Worm (Caenorhabditis elegans) whole organism, young adult: ENCODE results near the gene gpd-4.

Experiments used
- B0035.1 ChIP-seq: sonication (generic microtip); optimal IDR thresholded peaks from 2 replicates; lab custom pipeline; 2016; ENCODE audit warnings: missing genetic modification characterization, mild to moderate bottlenecking, missing compliant biosample characterization, missing genotype, missing genetic modification reagents
- B0336.3 ChIP-seq: fragments of 200-800 bp; sonication (Bioruptor generic); IDR thresholded peaks from 2 replicates; pipeline ENCODE4 v1.3.6; 2022; ENCODE audit warnings: missing genetic modification characterization, missing compliant biosample characterization
- F33H1.4 ChIP-seq: fragments of 200-800 bp; sonication (Bioruptor generic); IDR thresholded peaks from 2 replicates; pipeline ENCODE4 v1.3.6; 2022; ENCODE audit warnings: missing genetic modification reagents, missing genetic modification characterization, missing compliant biosample characterization
- F39B2.1 ChIP-seq: fragments of 200-800 bp; sonication (Bioruptor generic); IDR thresholded peaks from 2 replicates; pipeline ENCODE4 v1.3.6; 2022; ENCODE audit warnings: missing genetic modification reagents, missing genetic modification characterization, missing compliant biosample characterization
- F55B11.4 ChIP-seq: sonication (generic microtip); optimal IDR thresholded peaks from 2 replicates; lab custom pipeline; 2016; ENCODE audit warnings: missing compliant biosample characterization, missing genetic modification characterization, borderline replicate concordance; ENCODE audit not compliant: insufficient read depth
- F57A8.1 ChIP-seq: fragments of 200-800 bp; sonication (Bioruptor generic); optimal IDR thresholded peaks from 2 replicates; lab custom pipeline; 2018; ENCODE audit warnings: mild to moderate bottlenecking, missing genetic modification characterization, moderate library complexity, missing compliant biosample characterization
- F57C9.4 ChIP-seq: sonication (generic microtip); optimal IDR thresholded peaks from 2 replicates; lab custom pipeline; 2017; ENCODE audit warnings: mild to moderate bottlenecking, missing genetic modification characterization, missing compliant biosample characterization
- K11D2.4 ChIP-seq: fragments of 200-800 bp; sonication (Bioruptor generic); IDR thresholded peaks from 2 replicates; pipeline ENCODE4 v1.3.6; 2022; ENCODE audit warnings: missing genetic modification reagents, missing genetic modification characterization, missing compliant biosample characterization
- T07F8.4 ChIP-seq: sonication (generic microtip); optimal IDR thresholded peaks from 2 replicates; lab custom pipeline; 2016; ENCODE audit warnings: mild to moderate bottlenecking, missing genetic modification characterization, moderate library complexity, missing compliant biosample characterization
- aptf-3 ChIP-seq: fragments of 200-800 bp; sonication (Bioruptor generic); IDR thresholded peaks from 2 replicates; pipeline ENCODE4 v1.3.6; 2022; ENCODE audit warnings: missing genetic modification characterization, missing compliant biosample characterization
- athp-1 ChIP-seq: sonication (generic microtip); optimal IDR thresholded peaks from 2 replicates; lab custom pipeline; 2017; ENCODE audit warnings: mild to moderate bottlenecking, missing genetic modification characterization, missing compliant biosample characterization
- attf-6 ChIP-seq: fragments of 200-800 bp; sonication (Bioruptor generic); IDR thresholded peaks from 2 replicates; pipeline ENCODE4 v1.3.6; 2022; ENCODE audit warnings: missing genetic modification reagents, missing genetic modification characterization, missing compliant biosample characterization
- bed-1 ChIP-seq: fragments of 200-800 bp; sonication (Bioruptor generic); IDR thresholded peaks from 2 replicates; pipeline ENCODE4 v1.3.6; 2022; ENCODE audit warnings: missing genetic modification reagents, missing genetic modification characterization, missing compliant biosample characterization
- cebp-1 ChIP-seq, 2 experiments: fragments of 200-800 bp in 1 of 2; sonication (Bioruptor generic) in 1 of 2; sonication (generic microtip) in 1 of 2; IDR thresholded peaks in 1 of 2; optimal IDR thresholded peaks in 1 of 2; 2 replicates each; pipeline versions ENCODE4 v1.3.6 to Lab custom; 2017 to 2022; ENCODE audit warnings: missing compliant biosample characterization in 2 of 2, missing genetic modification characterization in 2 of 2, mild to moderate bottlenecking in 1 of 2, missing genetic modification reagents in 1 of 2, moderate library complexity in 1 of 2
- ceh-100 ChIP-seq: fragments of 200-800 bp; sonication (Bioruptor generic); IDR thresholded peaks from 2 replicates; pipeline ENCODE4 v1.3.6; 2022; ENCODE audit warnings: missing genetic modification reagents, missing genetic modification characterization, missing compliant biosample characterization
- ceh-27 ChIP-seq: fragments of 200-800 bp; sonication (Bioruptor generic); optimal IDR thresholded peaks from 2 replicates; lab custom pipeline; 2018; ENCODE audit warnings: mild to moderate bottlenecking, missing genetic modification characterization, moderate library complexity, missing compliant biosample characterization
- ceh-58 ChIP-seq: fragments of 200-800 bp; sonication (Bioruptor generic); IDR thresholded peaks from 2 replicates; pipeline ENCODE4 v1.3.6; 2022; ENCODE audit warnings: missing genetic modification characterization, missing compliant biosample characterization
- ceh-91 ChIP-seq: fragments of 200-800 bp; sonication (Bioruptor generic); IDR thresholded peaks from 2 replicates; pipeline ENCODE4 v1.3.6; 2022; ENCODE audit warnings: missing genetic modification reagents, missing genetic modification characterization, missing compliant biosample characterization
- dpl-1 ChIP-seq: fragments of 150-350 bp; optimal IDR thresholded peaks from 2 replicates; lab custom pipeline; 2014; ENCODE audit warnings: missing biosample characterization, missing genetic modification reagents, missing genetic modification characterization
- ekl-4 ChIP-seq: fragments of 200-800 bp; sonication (Bioruptor generic); IDR thresholded peaks from 2 replicates; pipeline ENCODE4 v1.3.6; 2022; ENCODE audit warnings: missing genetic modification reagents, missing genetic modification characterization, missing compliant biosample characterization
- gei-17 ChIP-seq: fragments of 200-800 bp; sonication (Bioruptor generic); optimal IDR thresholded peaks from 2 replicates; lab custom pipeline; 2018; ENCODE audit warnings: mild to moderate bottlenecking, missing genetic modification characterization, missing compliant biosample characterization
- hlh-26 ChIP-seq: fragments of 200-800 bp; sonication (Bioruptor generic); conservative IDR thresholded peaks from 2 replicates; pipeline ENCODE4 v1.3.6; 2022; ENCODE audit warnings: missing genetic modification reagents, missing genetic modification characterization, missing compliant biosample characterization
- let-526 ChIP-seq: fragments of 200-800 bp; sonication (Bioruptor generic); IDR thresholded peaks from 2 replicates; pipeline ENCODE4 v1.3.6; 2022; ENCODE audit warnings: missing genetic modification reagents, missing genetic modification characterization, missing compliant biosample characterization
- lin-54 ChIP-seq: fragments of 200-800 bp; sonication (Bioruptor generic); optimal IDR thresholded peaks from 2 replicates; lab custom pipeline; 2018; ENCODE audit warnings: mild to moderate bottlenecking, missing genetic modification characterization, missing compliant biosample characterization
- madf-10 ChIP-seq: sonication (generic microtip); optimal IDR thresholded peaks from 2 replicates; lab custom pipeline; 2016; ENCODE audit warnings: mild to moderate bottlenecking, missing genetic modification characterization, missing compliant biosample characterization
- madf-8 ChIP-seq: fragments of 200-800 bp; sonication (Bioruptor generic); conservative IDR thresholded peaks from 2 replicates; pipeline ENCODE4 v1.3.6; 2022; ENCODE audit warnings: missing genetic modification reagents, missing genetic modification characterization, missing compliant biosample characterization
- mcd-1 ChIP-seq: fragments of 200-800 bp; sonication (Bioruptor generic); IDR thresholded peaks from 2 replicates; pipeline ENCODE4 v1.3.6; 2022; ENCODE audit warnings: missing genetic modification reagents, missing genetic modification characterization, missing compliant biosample characterization
- nfya-1 ChIP-seq: sonication (generic microtip); optimal IDR thresholded peaks from 2 replicates; lab custom pipeline; 2017; ENCODE audit warnings: antibody characterized with exemption, missing compliant biosample characterization, missing genetic modification characterization, borderline replicate concordance; ENCODE audit not compliant: insufficient read depth
- nhr-120 ChIP-seq: fragments of 200-800 bp; sonication (Bioruptor generic); IDR thresholded peaks from 2 replicates; pipeline ENCODE4 v1.3.6; 2022; ENCODE audit warnings: missing genetic modification characterization, missing compliant biosample characterization
- nhr-179 ChIP-seq: sonication (generic microtip); optimal IDR thresholded peaks from 2 replicates; lab custom pipeline; 2016; ENCODE audit warnings: mild to moderate bottlenecking, missing genetic modification characterization, missing compliant biosample characterization
- nhr-80 ChIP-seq: sonication (generic microtip); optimal IDR thresholded peaks from 2 replicates; lab custom pipeline; 2016; ENCODE audit warnings: missing genetic modification characterization, missing compliant biosample characterization
- nhr-90 ChIP-seq: sonication (generic microtip); optimal IDR thresholded peaks from 2 replicates; lab custom pipeline; 2016; ENCODE audit warnings: missing genotype, mild to moderate bottlenecking, missing genetic modification characterization, missing compliant biosample characterization
- pha-4 ChIP-seq: fragments of 150-350 bp; sonication (generic microtip); optimal IDR thresholded peaks from 2 replicates; lab custom pipeline; 2014; ENCODE audit warnings: missing biosample characterization, missing genetic modification reagents, missing genetic modification characterization
- rpc-1 ChIP-seq, 2 experiments: fragments of 150-350 bp in 1 of 2; sonication (generic microtip) in 1 of 2; optimal IDR thresholded peaks; 2 replicates each; lab custom pipeline; 2014 to 2018; ENCODE audit warnings: missing biosample characterization in 1 of 2, missing genetic modification characterization in 1 of 2, missing genetic modification reagents in 1 of 2, missing genotype in 1 of 2
- sdz-38 ChIP-seq: sonication (generic microtip); optimal IDR thresholded peaks from 2 replicates; lab custom pipeline; 2016; ENCODE audit warnings: missing genotype, missing genetic modification characterization, missing compliant biosample characterization
- tbp1 ChIP-seq: fragments of 200-800 bp; sonication (Bioruptor generic); optimal IDR thresholded peaks from 2 replicates; lab custom pipeline; 2018; ENCODE audit warnings: mild to moderate bottlenecking, missing genetic modification characterization, missing compliant biosample characterization
- xnd-1 ChIP-seq: sonication (generic microtip); optimal IDR thresholded peaks from 2 replicates; lab custom pipeline; 2016; ENCODE audit warnings: missing genotype, missing genetic modification reagents, missing genetic modification characterization, missing compliant biosample characterization
- ztf-26 ChIP-seq: sonication (generic microtip); optimal IDR thresholded peaks from 2 replicates; lab custom pipeline; 2017; ENCODE audit warnings: missing genetic modification characterization, missing compliant biosample characterization

Gene gpd-4

DNA sequence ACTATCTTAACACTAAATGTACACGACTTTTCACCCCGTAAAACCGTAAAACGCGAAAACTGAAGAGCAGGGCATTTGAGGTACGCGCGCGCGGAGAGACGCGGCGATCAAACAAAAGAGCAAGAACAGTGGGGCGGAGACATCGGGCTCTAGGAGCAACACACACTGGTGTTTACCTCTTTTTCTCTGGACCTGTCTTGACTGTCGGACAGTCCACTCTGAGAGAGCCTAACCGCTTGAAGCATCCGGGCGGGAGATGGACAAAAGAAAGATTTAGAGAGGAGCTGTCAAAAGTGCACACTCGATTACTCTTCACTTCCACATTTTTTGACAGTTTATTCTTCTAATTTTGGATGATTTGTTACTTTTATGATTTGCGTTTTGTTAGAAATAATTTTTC lies 34.3 kb upstream of the gpd-4 start:
- TF ChIP-seq nfya-1 (tag; lab: Kevin White, UChicago) (no peak), sdz-38 (tag; lab: Kevin White, UChicago) (no peak), aptf-3 (GFP tag; lab: Robert Waterston, UW) (no peak), K11D2.4 (GFP tag; lab: Robert Waterston, UW) (no peak)

DNA sequence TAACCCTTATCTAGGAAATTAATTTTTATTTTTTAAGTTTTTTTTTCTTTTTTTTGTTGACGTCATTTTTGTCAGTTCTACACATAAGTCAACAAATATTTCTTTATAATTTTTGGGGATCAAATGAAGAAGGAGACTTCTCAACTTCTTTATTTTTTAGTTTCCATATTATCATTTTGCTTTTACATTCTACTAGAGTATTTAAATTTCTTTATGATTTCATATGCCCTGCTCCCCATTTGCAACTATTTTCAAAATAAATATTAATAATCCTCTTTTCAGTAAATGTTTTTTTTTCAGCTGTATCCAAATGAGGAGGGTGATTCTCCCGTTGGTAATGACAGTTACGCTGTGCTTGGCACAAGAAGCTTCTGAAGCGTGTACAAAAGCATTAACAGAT lies 33.7 kb upstream of the gpd-4 start, which contains the start of gene phg-1:
Gene phg-1, plus strand, starts transcription at position 301 of the 400 bp plus-strand sequence.
- TF ChIP-seq ceh-91 (GFP tag; lab: Robert Waterston, UW): no peak
- no peak for TF ChIP-seq dpl-1 (GFP tag; lab: Kevin White, UChicago)
- TF ChIP-seq athp-1: no peak
- no peak for TF ChIP-seq let-526 (GFP tag; lab: Robert Waterston, UW)
- TF ChIP-seq F55B11.4 (tag; lab: Kevin White, UChicago): no peak
- TF ChIP-seq ceh-58 (GFP tag; lab: Robert Waterston, UW): no peak
- no peak for TF ChIP-seq rpc-1 (optimal IDR thresholded peaks at IDR 0.05; lab: Kevin White, UChicago)
- TF ChIP-seq rpc-1 (tag; optimal IDR thresholded peaks at IDR 0.05; lab: Kevin White, UChicago): no peak
- TF ChIP-seq madf-8 (GFP tag; lab: Robert Waterston, UW): no peak
- TF ChIP-seq madf-10 (tag; lab: Kevin White, UChicago): no peak
- no peak for TF ChIP-seq F57C9.4 (tag; lab: Kevin White, UChicago)
- no peak for TF ChIP-seq cebp-1 (GFP tag; IDR thresholded peaks at IDR 0.05; lab: Robert Waterston, UW)
- no peak for TF ChIP-seq cebp-1 (tag; optimal IDR thresholded peaks at IDR 0.05; lab: Kevin White, UChicago)
- TF ChIP-seq lin-54 (GFP tag; lab: Kevin White, UChicago): no peak
- TF ChIP-seq tbp1: no peak
- no peak for TF ChIP-seq ceh-27 (GFP tag; lab: Kevin White, UChicago)
- TF ChIP-seq F57A8.1 (GFP tag; lab: Kevin White, UChicago): no peak
- TF ChIP-seq B0035.1 (tag; lab: Kevin White, UChicago): no peak
- no peak for TF ChIP-seq nhr-120
- no peak for TF ChIP-seq ztf-26
- TF ChIP-seq xnd-1 (tag; lab: Kevin White, UChicago): no peak

DNA sequence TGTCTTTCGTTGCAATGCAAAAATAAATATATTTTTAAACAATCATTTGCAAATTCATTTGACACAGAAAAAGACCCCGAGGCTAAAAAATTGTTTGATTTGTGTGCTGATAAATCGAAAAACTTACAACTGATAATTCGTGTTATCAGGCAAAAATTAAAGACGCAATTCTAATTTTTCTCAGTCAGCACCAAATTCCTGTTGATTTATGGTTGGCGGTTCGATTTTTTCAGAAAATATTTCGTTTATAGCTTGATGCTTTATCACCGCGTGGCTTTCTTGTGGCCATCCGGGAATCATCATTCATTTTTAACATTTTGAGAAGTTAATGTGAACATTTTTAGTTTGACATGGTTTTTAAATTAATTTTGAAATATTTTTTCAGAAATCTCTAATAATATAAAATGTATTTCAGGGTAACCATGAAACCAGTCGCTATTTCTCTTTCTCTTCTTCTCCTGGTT lies 31.9 kb upstream of the gpd-4 start, which contains the start of gene asah-2:
Gene asah-2, plus strand, starts transcription at position 414 of the 464 bp plus-strand sequence.
- TF ChIP-seq T07F8.4: no peak
- TF ChIP-seq nhr-80 (tag; lab: Kevin White, UChicago): peak; percentile 68
- TF ChIP-seq, all 124 proteins: peak for 1

DNA sequence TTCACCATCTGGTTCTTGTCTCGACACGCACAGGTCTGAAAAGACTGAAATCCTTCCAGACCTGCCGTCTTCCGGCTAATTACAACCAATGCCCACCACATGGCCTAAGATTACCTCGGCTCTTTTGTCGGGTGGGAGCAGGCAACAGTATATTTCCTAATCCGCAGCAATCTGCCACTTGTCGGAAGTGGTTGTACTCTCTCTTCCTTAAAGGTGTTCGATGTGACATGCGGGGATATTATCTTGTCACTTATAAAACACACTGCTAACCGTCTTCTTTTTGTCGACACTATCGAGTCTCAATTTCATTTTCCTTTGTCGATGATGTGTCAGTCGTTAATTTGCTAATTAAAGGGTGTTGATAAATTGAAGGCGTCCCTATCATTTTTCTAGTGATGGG lies 27.0 kb upstream of the gpd-4 start, which contains the start of gene F27E5.3:
Gene F27E5.3, minus strand, starts transcription at position 101 of the 400 bp plus-strand sequence.
- TF ChIP-seq F33H1.4 (no peak), gei-17 (GFP tag; lab: Kevin White, UChicago) (no peak), nhr-90 (no peak), nhr-179 (tag; lab: Kevin White, UChicago) (no peak), pha-4 (tag; lab: Kevin White, UChicago) (no peak), B0035.1 (tag; lab: Kevin White, UChicago) (no peak), attf-6 (GFP tag; lab: Robert Waterston, UW) (no peak), ceh-100 (no peak), ekl-4 (GFP tag; lab: Robert Waterston, UW) (no peak), mcd-1 (no peak), hlh-26 (GFP tag; lab: Robert Waterston, UW) (no peak), bed-1 (GFP tag; lab: Robert Waterston, UW) (no peak), B0336.3 (GFP tag; lab: Robert Waterston, UW) (no peak), sdz-38 (tag; lab: Kevin White, UChicago) (no peak), cebp-1 (GFP tag; IDR thresholded peaks at IDR 0.05; lab: Robert Waterston, UW) (no peak), cebp-1 (tag; optimal IDR thresholded peaks at IDR 0.05; lab: Kevin White, UChicago) (no peak), F39B2.1 (no peak)
- TF ChIP-seq, all 124 proteins: peak for 0
